Worm (Caenorhabditis elegans) whole organism, late embryonic: ENCODE measurements around the gene D2096.5.

Source experiments
- C08G9.2 ChIP-seq: sonication (generic microtip); optimal IDR thresholded peaks from 2 replicates; lab custom pipeline; 2016; ENCODE audit warnings: mild to moderate bottlenecking, missing genetic modification characterization, moderate library complexity, missing compliant biosample characterization
- C38D4.7 ChIP-seq: fragments of 200-800 bp; sonication (Bioruptor generic); optimal IDR thresholded peaks from 2 replicates; lab custom pipeline; 2018; ENCODE audit warnings: mild to moderate bottlenecking, missing genetic modification characterization, moderate library complexity, missing compliant biosample characterization
- K02D7.2 ChIP-seq: sonication (generic microtip); optimal IDR thresholded peaks from 2 replicates; lab custom pipeline; 2017; ENCODE audit warnings: mild to moderate bottlenecking, missing genetic modification characterization, missing compliant biosample characterization
- K09A11.1 ChIP-seq: sonication (generic microtip); optimal IDR thresholded peaks from 2 replicates; lab custom pipeline; 2017; ENCODE audit warnings: antibody characterized with exemption, mild to moderate bottlenecking, missing genetic modification characterization, missing compliant biosample characterization; ENCODE audit not compliant: insufficient read depth
- Y22D7AL.16 ChIP-seq: sonication (generic microtip); optimal IDR thresholded peaks from 2 replicates; lab custom pipeline; 2016; ENCODE audit warnings: missing genetic modification characterization, missing compliant biosample characterization
- ahr-1 ChIP-seq: sonication (generic microtip); optimal IDR thresholded peaks from 2 replicates; lab custom pipeline; 2016; ENCODE audit warnings: missing genetic modification characterization, missing compliant biosample characterization
- ama-1 ChIP-seq: fragments of 150-350 bp; optimal IDR thresholded peaks from 2 replicates; lab custom pipeline; 2014
- ceh-14 ChIP-seq: sonication (generic microtip); optimal IDR thresholded peaks from 2 replicates; lab custom pipeline; 2016; ENCODE audit warnings: missing genotype, missing genetic modification characterization, missing compliant biosample characterization
- ceh-19 ChIP-seq: fragments of 200-800 bp; sonication (Bioruptor generic); optimal IDR thresholded peaks from 2 replicates; lab custom pipeline; 2018; ENCODE audit warnings: mild to moderate bottlenecking, missing genetic modification characterization, missing compliant biosample characterization
- ceh-22 ChIP-seq: sonication (generic microtip); optimal IDR thresholded peaks from 2 replicates; lab custom pipeline; 2017; ENCODE audit warnings: missing biosample characterization, missing genetic modification characterization
- ceh-31 ChIP-seq: sonication (generic microtip); optimal IDR thresholded peaks from 2 replicates; lab custom pipeline; 2016; ENCODE audit warnings: missing genetic modification characterization, missing compliant biosample characterization
- ceh-45 ChIP-seq: fragments of 200-800 bp; sonication (Bioruptor generic); IDR thresholded peaks from 2 replicates; pipeline ENCODE4 v1.3.6; 2022; ENCODE audit warnings: missing genetic modification reagents, missing genetic modification characterization, missing compliant biosample characterization
- ceh-48 ChIP-seq: sonication (generic microtip); optimal IDR thresholded peaks from 2 replicates; lab custom pipeline; 2016; ENCODE audit warnings: missing genetic modification characterization, inconsistent platforms, missing compliant biosample characterization
- ceh-6 ChIP-seq: fragments of 200-800 bp; sonication (Bioruptor generic); optimal IDR thresholded peaks from 2 replicates; lab custom pipeline; 2018; ENCODE audit warnings: mild to moderate bottlenecking, missing genetic modification characterization, missing compliant biosample characterization
- ceh-9 ChIP-seq: sonication (generic microtip); optimal IDR thresholded peaks from 2 replicates; lab custom pipeline; 2016; ENCODE audit warnings: mild to moderate bottlenecking, missing genetic modification characterization, inconsistent platforms, missing compliant biosample characterization
- che-1 ChIP-seq: sonication (generic microtip); optimal IDR thresholded peaks from 2 replicates; lab custom pipeline; 2016; ENCODE audit warnings: mild to moderate bottlenecking, missing genetic modification characterization, missing compliant biosample characterization
- dve-1 ChIP-seq: sonication (generic microtip); optimal IDR thresholded peaks from 2 replicates; lab custom pipeline; 2017; ENCODE audit warnings: antibody characterized with exemption, mild to moderate bottlenecking, missing genetic modification characterization, missing compliant biosample characterization
- hlh-15 ChIP-seq: sonication (generic microtip); optimal IDR thresholded peaks from 2 replicates; lab custom pipeline; 2016; ENCODE audit warnings: missing genetic modification characterization, missing compliant biosample characterization
- hlh-6 ChIP-seq: sonication (generic microtip); optimal IDR thresholded peaks from 2 replicates; lab custom pipeline; 2016; ENCODE audit warnings: missing genotype, missing genetic modification characterization, missing compliant biosample characterization
- hlh-8 ChIP-seq: sonication (generic microtip); optimal IDR thresholded peaks from 2 replicates; lab custom pipeline; 2016; ENCODE audit warnings: missing genotype, missing genetic modification characterization, missing compliant biosample characterization
- lim-6 ChIP-seq: sonication (generic microtip); optimal IDR thresholded peaks from 2 replicates; lab custom pipeline; 2016; ENCODE audit warnings: missing genetic modification characterization, missing compliant biosample characterization
- lin-11 ChIP-seq: fragments of 200-800 bp; sonication (Bioruptor generic); optimal IDR thresholded peaks from 2 replicates; lab custom pipeline; 2018; ENCODE audit warnings: mild to moderate bottlenecking, missing genetic modification characterization, missing compliant biosample characterization
- madf-2 ChIP-seq: sonication (generic microtip); optimal IDR thresholded peaks from 2 replicates; lab custom pipeline; 2017; ENCODE audit warnings: missing genetic modification characterization, missing compliant biosample characterization
- pag-3 ChIP-seq: sonication (generic microtip); optimal IDR thresholded peaks from 2 replicates; lab custom pipeline; 2016; ENCODE audit warnings: missing compliant biosample characterization, missing genetic modification characterization, borderline replicate concordance
- pat-9 ChIP-seq: fragments of 200-800 bp; sonication (Bioruptor generic); optimal IDR thresholded peaks from 2 replicates; lab custom pipeline; 2018; ENCODE audit warnings: mild to moderate bottlenecking, missing genetic modification characterization, moderate library complexity, missing compliant biosample characterization
- pax-1 ChIP-seq: fragments of 150-350 bp; optimal IDR thresholded peaks from 2 replicates; lab custom pipeline; 2014; ENCODE audit warnings: missing biosample characterization, missing genetic modification characterization
- pha-4 ChIP-seq: fragments of 150-350 bp; optimal IDR thresholded peaks from 2 replicates; lab custom pipeline; 2018; ENCODE audit warnings: missing biosample characterization, missing genetic modification reagents, missing genetic modification characterization
- pqm-1 ChIP-seq: sonication (generic microtip); optimal IDR thresholded peaks from 2 replicates; lab custom pipeline; 2016; ENCODE audit warnings: missing genetic modification characterization, missing compliant biosample characterization
- pros-1 ChIP-seq: fragments of 150-350 bp; optimal IDR thresholded peaks from 2 replicates; lab custom pipeline; 2014; ENCODE audit warnings: missing biosample characterization, missing genetic modification reagents, missing genetic modification characterization
- rnt-1 ChIP-seq: sonication (generic microtip); optimal IDR thresholded peaks from 2 replicates; lab custom pipeline; 2016; ENCODE audit warnings: missing genetic modification characterization, missing compliant biosample characterization
- sox-2 ChIP-seq: fragments of 200-800 bp; sonication (Bioruptor generic); IDR thresholded peaks from 2 replicates; pipeline ENCODE4 v1.3.6; 2022; ENCODE audit warnings: missing genetic modification reagents, missing genetic modification characterization, missing compliant biosample characterization
- sox-4 ChIP-seq: sonication (generic microtip); optimal IDR thresholded peaks from 2 replicates; lab custom pipeline; 2017; ENCODE audit warnings: mild to moderate bottlenecking, missing genetic modification characterization, inconsistent platforms, missing compliant biosample characterization
- syd-9 ChIP-seq: sonication (generic microtip); optimal IDR thresholded peaks from 2 replicates; lab custom pipeline; 2016; ENCODE audit warnings: mild to moderate bottlenecking, missing genetic modification characterization, moderate library complexity, missing compliant biosample characterization
- ttx-3 ChIP-seq: sonication (generic microtip); optimal IDR thresholded peaks from 2 replicates; lab custom pipeline; 2016; ENCODE audit warnings: missing genetic modification reagents, missing genetic modification characterization, missing compliant biosample characterization
- unc-55 ChIP-seq: sonication (generic microtip); optimal IDR thresholded peaks from 2 replicates; lab custom pipeline; 2017; ENCODE audit warnings: missing biosample characterization, missing genetic modification reagents, missing genetic modification characterization

D2096.5 gene

DNA sequence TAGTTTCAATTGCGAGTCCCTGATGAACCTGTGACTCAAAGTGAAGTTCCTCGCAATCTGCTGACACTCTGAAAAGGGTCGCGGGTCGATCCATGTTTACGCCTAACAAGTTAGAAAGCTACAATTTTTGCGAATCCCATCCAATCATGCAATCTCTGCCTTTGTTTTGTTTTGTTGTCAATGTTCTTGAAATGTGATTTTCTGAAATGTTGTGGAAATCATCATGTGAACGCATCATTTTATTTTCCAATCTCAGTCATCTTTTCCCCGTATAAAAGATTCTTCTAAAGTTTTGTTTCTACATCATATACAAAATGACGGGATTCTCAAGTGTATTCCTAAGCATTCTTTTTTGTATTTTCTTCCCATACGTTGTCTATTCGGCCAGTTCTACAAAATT lies 11.5 kb downstream of the D2096.5 start, which contains the start of gene F17E9.4:
TSS of gene F17E9.4 (plus strand) at position 301 of the 400 bp plus-strand sequence.
- no peak for TF ChIP-seq C08G9.2 (tag; lab: Kevin White, UChicago)

ce11 chrIV:8347051-8347450 lies 12.5 kb downstream of the D2096.5 start, which contains the start of the genes F17E9.18 and F17E9.15:
TSS of gene F17E9.18 (minus strand) at chrIV:8347151.
TSS of gene F17E9.15 (plus strand) at chrIV:8347418.
- TF ChIP-seq rnt-1 (tag; lab: Kevin White, UChicago) (no peak), ceh-6 (GFP tag; lab: Kevin White, UChicago) (no peak), C08G9.2 (tag; lab: Kevin White, UChicago) (no peak), ceh-14 (no peak), lim-6 (tag; lab: Kevin White, UChicago) (no peak), sox-4 (no peak), dve-1 (no peak), ama-1 (no peak), pax-1 (tag; lab: Kevin White, UChicago) (no peak), pqm-1 (no peak), lin-11 (no peak), ceh-9 (tag; lab: Kevin White, UChicago) (no peak), unc-55 (GFP tag; lab: Kevin White, UChicago) (no peak), ceh-48 (tag; lab: Kevin White, UChicago) (no peak), ttx-3 (tag; lab: Kevin White, UChicago) (no peak), K02D7.2 (no peak), pat-9 (tag; lab: Kevin White, UChicago) (no peak), pag-3 (no peak), hlh-6 (no peak)
- TF ChIP-seq, all 69 proteins: peak for 0

- TF ChIP-seq syd-9 (tag; lab: Kevin White, UChicago), result no peak
- no peak for TF ChIP-seq madf-2 (tag; lab: Kevin White, UChicago)
- TF ChIP-seq, all 69 proteins: peak for 0
Observed at ce11 chrIV:8345518-8345917, 14.0 kb downstream of the D2096.5 start, which contains the start of gene F17E9.5. TSS of gene F17E9.5 (plus strand) at chrIV:8345818.

- TF ChIP-seq syd-9 (tag; lab: Kevin White, UChicago), result no peak
- no peak for TF ChIP-seq pha-4 (tag; lab: Kevin White, UChicago)
- TF ChIP-seq pat-9 (tag; lab: Kevin White, UChicago), result no peak
- TF ChIP-seq C38D4.7 (GFP tag; lab: Kevin White, UChicago), result no peak
- TF ChIP-seq ceh-22, result no peak
- TF ChIP-seq che-1 (tag; lab: Kevin White, UChicago), result no peak
- no peak for TF ChIP-seq lin-11
- no peak for TF ChIP-seq pros-1 (tag; lab: Kevin White, UChicago)
- no peak for TF ChIP-seq K09A11.1 (tag; lab: Kevin White, UChicago)
- no peak for TF ChIP-seq sox-2 (GFP tag; lab: Robert Waterston, UW)
- TF ChIP-seq ahr-1 (tag; lab: Kevin White, UChicago), result no peak
- TF ChIP-seq ceh-31 (tag; lab: Kevin White, UChicago), result no peak
- TF ChIP-seq Y22D7AL.16 (tag; lab: Kevin White, UChicago), result no peak
- TF ChIP-seq hlh-15 (tag; lab: Kevin White, UChicago), result no peak
- no peak for TF ChIP-seq C08G9.2 (tag; lab: Kevin White, UChicago)
- no peak for TF ChIP-seq ceh-6 (GFP tag; lab: Kevin White, UChicago)
Observed at ce11 chrIV:8342385-8342784, 17.2 kb downstream of the D2096.5 start, which contains the start of gene lgc-5. TSS of gene lgc-5 (plus strand) at chrIV:8342685.

DNA sequence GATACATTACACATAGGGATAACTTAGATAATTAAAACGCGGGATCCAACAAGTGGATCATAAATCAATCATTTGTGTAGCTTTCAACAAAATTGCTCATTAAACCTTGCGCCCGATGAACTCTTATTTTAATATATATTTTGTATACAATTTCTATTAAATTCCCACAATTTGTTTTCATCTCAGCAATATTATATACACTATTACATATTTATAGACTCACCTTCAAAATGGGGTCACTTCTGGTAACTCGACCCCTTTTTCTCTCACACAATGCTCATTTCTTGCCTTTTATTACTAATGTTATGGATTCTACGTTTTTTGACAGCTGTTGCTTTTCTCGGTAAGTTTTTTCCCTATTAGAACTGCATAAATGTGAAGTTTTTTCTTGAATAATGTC lies 19.9 kb downstream of the D2096.5 start, which contains the start of gene lgc-6:
TSS of gene lgc-6 (plus strand) at position 301 of the 400 bp plus-strand sequence.
- TF ChIP-seq sox-4 (no peak), hlh-8 (tag; lab: Kevin White, UChicago) (no peak), pag-3 (no peak), K09A11.1 (tag; lab: Kevin White, UChicago) (no peak), ceh-19 (GFP tag; lab: Kevin White, UChicago) (no peak), ceh-9 (tag; lab: Kevin White, UChicago) (no peak), pros-1 (tag; lab: Kevin White, UChicago) (no peak), ceh-45 (GFP tag; lab: Robert Waterston, UW) (no peak)
